Fruit fly (Drosophila melanogaster) whole organism, embryonic: ENCODE data around the gene CG15160.

Source experiments
- CG10431 ChIP-seq: fragments of 200-800 bp; sonication (Bioruptor generic); optimal IDR thresholded peaks from 3 replicates; lab custom pipeline; 2018; ENCODE audit warnings: missing biosample characterization, mild to moderate bottlenecking, missing genetic modification characterization
- CG11504 ChIP-seq: fragments of 200-800 bp; sonication (Bioruptor generic); optimal IDR thresholded peaks from 3 replicates; lab custom pipeline; 2019; ENCODE audit warnings: missing biosample characterization, mild to moderate bottlenecking, missing genetic modification characterization, moderate library complexity
- CG12155 ChIP-seq: fragments of 200-800 bp; sonication (Bioruptor generic); optimal IDR thresholded peaks from 3 replicates; lab custom pipeline; 2016; ENCODE audit warnings: missing biosample characterization, missing genetic modification characterization
- CG12391 ChIP-seq: fragments of 200-800 bp; sonication (Bioruptor generic); optimal IDR thresholded peaks from 3 replicates; lab custom pipeline; 2018; ENCODE audit warnings: missing biosample characterization, mild to moderate bottlenecking, missing genetic modification characterization, moderate library complexity
- CG14441 ChIP-seq: fragments of 200-800 bp; sonication (Bioruptor generic); IDR thresholded peaks from 2 replicates; pipeline ENCODE4 v1.3.6; 2022; ENCODE audit warnings: missing biosample characterization, missing genetic modification characterization
- CG15073 ChIP-seq: fragments of 200-800 bp; sonication (Bioruptor generic); optimal IDR thresholded peaks from 2 replicates; lab custom pipeline; 2016; ENCODE audit warnings: missing biosample characterization, missing genetic modification characterization
- CG17568 ChIP-seq: fragments of 200-800 bp; sonication (Bioruptor generic); optimal IDR thresholded peaks from 2 replicates; lab custom pipeline; 2018; ENCODE audit warnings: missing biosample characterization, mild to moderate bottlenecking, missing genetic modification characterization, moderate library complexity
- CG2120 ChIP-seq: fragments of 200-800 bp; sonication (Bioruptor generic); optimal IDR thresholded peaks from 3 replicates; lab custom pipeline; 2016; ENCODE audit warnings: missing biosample characterization, missing genetic modification characterization
- CG31441 ChIP-seq: fragments of 200-800 bp; sonication (Bioruptor generic); IDR thresholded peaks from 2 replicates; pipeline ENCODE4 v1.3.6; 2022; ENCODE audit warnings: missing biosample characterization, missing genetic modification characterization
- CG32532 ChIP-seq: fragments of 200-800 bp; sonication (Bioruptor generic); IDR thresholded peaks from 2 replicates; pipeline ENCODE4 v1.3.6; 2022; ENCODE audit warnings: missing biosample characterization, missing genetic modification characterization
- CG34224 ChIP-seq: fragments of 200-800 bp; sonication (Bioruptor generic); IDR thresholded peaks from 3 replicates; pipeline ENCODE4 v1.3.6; 2022; ENCODE audit warnings: missing biosample characterization, missing genetic modification characterization; ENCODE audit not compliant: partially characterized antibody
- CG34376 ChIP-seq: fragments of 200-800 bp; sonication (Bioruptor generic); optimal IDR thresholded peaks from 2 replicates; lab custom pipeline; 2018; ENCODE audit warnings: missing biosample characterization, mild to moderate bottlenecking, missing genetic modification characterization
- CG34422 ChIP-seq: fragments of 200-800 bp; sonication (Bioruptor generic); IDR thresholded peaks from 3 replicates; pipeline ENCODE4 v1.3.6; 2022; ENCODE audit warnings: missing biosample characterization, missing genetic modification characterization
- CG3726 ChIP-seq: fragments of 200-800 bp; sonication (Bioruptor generic); IDR thresholded peaks from 3 replicates; pipeline ENCODE4, ENCODE4 v1.3.6; 2022; ENCODE audit warnings: missing biosample characterization, missing genetic modification characterization
- CG4820 ChIP-seq: fragments of 200-800 bp; sonication (Bioruptor generic); optimal IDR thresholded peaks from 3 replicates; lab custom pipeline; 2016; ENCODE audit warnings: missing biosample characterization, missing genetic modification characterization
- CG7839 ChIP-seq: fragments of 200-800 bp; sonication (Bioruptor generic); optimal IDR thresholded peaks from 3 replicates; lab custom pipeline; 2018; ENCODE audit warnings: missing biosample characterization, mild to moderate bottlenecking, missing genetic modification characterization, moderate library complexity
- CG7987 ChIP-seq: fragments of 200-800 bp; sonication (Bioruptor generic); optimal IDR thresholded peaks from 2 replicates; lab custom pipeline; 2018; ENCODE audit warnings: missing biosample characterization, mild to moderate bottlenecking, missing genetic modification characterization, moderate library complexity
- CG8089 ChIP-seq: fragments of 200-800 bp; sonication (Bioruptor generic); optimal IDR thresholded peaks from 3 replicates; lab custom pipeline; 2016; ENCODE audit warnings: missing biosample characterization, missing genetic modification characterization
- CG8281 ChIP-seq: fragments of 200-800 bp; sonication (Bioruptor generic); optimal IDR thresholded peaks from 2 replicates; lab custom pipeline; 2018; ENCODE audit warnings: missing biosample characterization, mild to moderate bottlenecking, missing genetic modification characterization, moderate library complexity
- Deaf1 ChIP-seq: fragments of 200-800 bp; optimal IDR thresholded peaks from 3 replicates; lab custom pipeline; 2019; ENCODE audit warnings: missing biosample characterization, mild to moderate bottlenecking, missing genetic modification characterization, moderate library complexity
- Dek ChIP-seq: fragments of 200-800 bp; sonication (Bioruptor generic); optimal IDR thresholded peaks from 3 replicates; lab custom pipeline; 2019; ENCODE audit warnings: missing biosample characterization, mild to moderate bottlenecking, missing genetic modification characterization, moderate library complexity
- E2f1 ChIP-seq: fragments of 200-800 bp; sonication (Bioruptor generic); IDR thresholded peaks from 2 replicates; pipeline ENCODE4 v1.3.6; 2022; ENCODE audit warnings: missing biosample characterization, missing genetic modification characterization
- Elba2 ChIP-seq: fragments of 200-800 bp; sonication (Bioruptor generic); optimal IDR thresholded peaks from 3 replicates; lab custom pipeline; 2016; ENCODE audit warnings: missing biosample characterization, missing genetic modification characterization
- H2.0 ChIP-seq: fragments of 200-800 bp; sonication (Bioruptor generic); IDR thresholded peaks from 2 replicates; pipeline ENCODE4 v1.3.6; 2022; ENCODE audit warnings: missing biosample characterization, missing genetic modification characterization
- Kr ChIP-seq: fragments of 200-800 bp; sonication (Bioruptor generic); optimal IDR thresholded peaks from 2 replicates; lab custom pipeline; 2017; ENCODE audit warnings: missing biosample characterization, mild to moderate bottlenecking, missing genetic modification characterization
- Nf-YC ChIP-seq: fragments of 200-800 bp; optimal IDR thresholded peaks from 3 replicates; lab custom pipeline; 2019; ENCODE audit warnings: missing biosample characterization, mild to moderate bottlenecking, missing genetic modification characterization, moderate library complexity
- Rfx ChIP-seq: fragments of 200-800 bp; sonication (Bioruptor generic); IDR thresholded peaks from 2 replicates; pipeline ENCODE4 v1.3.6; 2022; ENCODE audit warnings: missing biosample characterization, missing genetic modification characterization
- Side ChIP-seq: fragments of 200-800 bp; sonication (Bioruptor generic); optimal IDR thresholded peaks from 2 replicates; lab custom pipeline; 2016; ENCODE audit warnings: missing biosample characterization, missing genetic modification characterization
- Sox102F ChIP-seq: fragments of 200-800 bp; sonication (Bioruptor generic); optimal IDR thresholded peaks from 2 replicates; lab custom pipeline; 2018; ENCODE audit warnings: missing biosample characterization, mild to moderate bottlenecking, missing genetic modification characterization, moderate library complexity
- Ssrp ChIP-seq: fragments of 200-800 bp; sonication (Bioruptor generic); optimal IDR thresholded peaks from 2 replicates; lab custom pipeline; 2018; ENCODE audit warnings: missing biosample characterization, mild to moderate bottlenecking, missing genetic modification characterization, moderate library complexity
- ac ChIP-seq: fragments of 200-800 bp; sonication (Bioruptor generic); optimal IDR thresholded peaks from 3 replicates; lab custom pipeline; 2017; ENCODE audit warnings: missing biosample characterization, mild to moderate bottlenecking, missing genetic modification characterization
- amos ChIP-seq: fragments of 200-800 bp; sonication (Bioruptor generic); IDR thresholded peaks from 2 replicates; pipeline ENCODE4 v1.3.6; 2022; ENCODE audit warnings: missing biosample characterization, missing genetic modification characterization; ENCODE audit not compliant: partially characterized antibody
- ara ChIP-seq: fragments of 200-800 bp; sonication (Bioruptor generic); IDR thresholded peaks from 2 replicates; pipeline ENCODE4 v1.3.6; 2022; ENCODE audit warnings: missing biosample characterization, missing genetic modification characterization
- chinmo ChIP-seq: fragments of 200-800 bp; sonication (Bioruptor generic); IDR thresholded peaks from 4 replicates; pipeline ENCODE4 v1.3.6; 2022; ENCODE audit warnings: missing biosample characterization, missing genetic modification characterization; ENCODE audit not compliant: partially characterized antibody
- cwo ChIP-seq: fragments of 200-800 bp; sonication (Bioruptor generic); optimal IDR thresholded peaks from 3 replicates; lab custom pipeline; 2017; ENCODE audit warnings: missing biosample characterization, missing genetic modification characterization, mild to moderate bottlenecking, moderate library complexity, missing genetic modification reagents
- da ChIP-seq: fragments of 200-800 bp; sonication (Bioruptor generic); optimal IDR thresholded peaks from 2 replicates; lab custom pipeline; 2016; ENCODE audit warnings: missing biosample characterization, missing genetic modification characterization
- disco-r ChIP-seq: fragments of 200-800 bp; sonication (Bioruptor generic); optimal IDR thresholded peaks from 2 replicates; lab custom pipeline; 2016; ENCODE audit warnings: missing biosample characterization, missing genetic modification characterization
- en ChIP-seq: fragments of 200-800 bp; sonication (Bioruptor generic); optimal IDR thresholded peaks from 2 replicates; lab custom pipeline; 2016; ENCODE audit warnings: missing biosample characterization, missing genetic modification characterization
- grau ChIP-seq: fragments of 200-800 bp; optimal IDR thresholded peaks from 3 replicates; lab custom pipeline; 2019; ENCODE audit warnings: missing biosample characterization, mild to moderate bottlenecking, missing genetic modification characterization, moderate library complexity
- klu ChIP-seq: fragments of 200-800 bp; sonication (Bioruptor generic); IDR thresholded peaks from 2 replicates; pipeline ENCODE4 v1.3.6; 2022; ENCODE audit warnings: missing biosample characterization, missing genetic modification characterization
- otp ChIP-seq: fragments of 200-800 bp; sonication (Bioruptor generic); IDR thresholded peaks from 3 replicates; pipeline ENCODE4, ENCODE4 v1.3.6; 2022; ENCODE audit warnings: missing biosample characterization, missing genetic modification characterization
- pita ChIP-seq: fragments of 200-800 bp; sonication (Bioruptor generic); optimal IDR thresholded peaks from 2 replicates; lab custom pipeline; 2017; ENCODE audit warnings: missing biosample characterization, mild to moderate bottlenecking, missing genetic modification characterization
- scrt ChIP-seq: fragments of 200-800 bp; sonication (Bioruptor generic); optimal IDR thresholded peaks from 2 replicates; lab custom pipeline; 2018; ENCODE audit warnings: missing biosample characterization, mild to moderate bottlenecking, missing genetic modification characterization, moderate library complexity
- sens-2 ChIP-seq: fragments of 200-800 bp; sonication (Bioruptor generic); IDR thresholded peaks from 2 replicates; pipeline ENCODE4 v1.3.6; 2022; ENCODE audit warnings: missing biosample characterization, missing genetic modification characterization
- stc ChIP-seq: fragments of 200-800 bp; sonication (Bioruptor generic); IDR thresholded peaks from 2 replicates; pipeline ENCODE4 v1.3.6; 2022; ENCODE audit warnings: missing biosample characterization, missing genetic modification characterization
- tin ChIP-seq: fragments of 200-800 bp; sonication (Bioruptor generic); optimal IDR thresholded peaks from 3 replicates; lab custom pipeline; 2016; ENCODE audit warnings: missing biosample characterization, missing genetic modification characterization
- usp ChIP-seq: fragments of >200 bp; optimal IDR thresholded peaks from 2 replicates; lab custom pipeline; 2017; ENCODE audit warnings: missing biosample characterization, missing genetic modification characterization
- vfl ChIP-seq: fragments of 200-800 bp; sonication (Bioruptor generic); optimal IDR thresholded peaks from 2 replicates; lab custom pipeline; 2016; ENCODE audit warnings: missing biosample characterization, missing genetic modification characterization
- vvl ChIP-seq: fragments of 200-800 bp; sonication (Bioruptor generic); IDR thresholded peaks from 2 replicates; pipeline ENCODE4 v1.3.6; 2022; ENCODE audit warnings: missing biosample characterization, missing genetic modification characterization
- zen2 ChIP-seq: fragments of 200-800 bp; sonication (Bioruptor generic); IDR thresholded peaks from 3 replicates; pipeline ENCODE4 v1.3.6; 2022; ENCODE audit warnings: missing biosample characterization, missing genetic modification characterization; ENCODE audit not compliant: partially characterized antibody

Gene CG15160

dm6 chr2L:18571724-18572427 is 18.8 kb upstream of the CG15160 start (continued):
- TF ChIP-seq Side (GFP tag; lab: Kevin White, UChicago) (no peak), CG2120 (GFP tag; lab: Kevin White, UChicago) (peak; percentile 16), CG4820 (GFP tag; lab: Kevin White, UChicago) (no peak), Deaf1 (peak; percentile 83), CG8281 (tag; lab: Kevin White, UChicago) (no peak), Rfx (GFP tag; lab: Robert Waterston, UW) (peak; percentile 41; the same call in 1 of the 2 replicates), CG11504 (tag; lab: Kevin White, UChicago) (no peak), chinmo (GFP tag; lab: Robert Waterston, UW) (peak; percentile 76; the same call in 2 of the 4 replicates), vfl (GFP tag; lab: Kevin White, UChicago) (no peak), CG10431 (GFP tag; lab: Kevin White, UChicago) (peak; percentile 7), Dek (tag; lab: Kevin White, UChicago) (no peak), CG3726 (GFP tag; lab: Robert Waterston, UW) (no peak), CG7839 (tag; lab: Kevin White, UChicago) (no peak), scrt (no peak), pita (no peak), klu (GFP tag; lab: Robert Waterston, UW) (no peak), CG8089 (GFP tag; lab: Kevin White, UChicago) (no peak), CG32532 (no peak; the same call in 1 of the 2 replicates), cwo (GFP tag; lab: Kevin White, UChicago) (peak; percentile 41), usp (GFP tag; lab: Kevin White, UChicago) (no peak), CG31441 (GFP tag; lab: Robert Waterston, UW) (0 out of 2 replicates have a peak, but pooled peaks have one; percentile 9), tin (no peak), Nf-YC (tag; lab: Kevin White, UChicago) (no peak), CG34376 (GFP tag; lab: Kevin White, UChicago) (peak; percentile 43), CG34422 (GFP tag; lab: Robert Waterston, UW) (peak; percentile 40; the same call in 1 of the 3 replicates), ac (GFP tag; lab: Kevin White, UChicago) (no peak), stc (GFP tag; lab: Robert Waterston, UW) (no peak), otp (GFP tag; lab: Robert Waterston, UW) (peak; percentile 39; the same call in 1 of the 3 replicates), CG12155 (GFP tag; lab: Kevin White, UChicago) (no peak), ara (GFP tag; lab: Robert Waterston, UW) (no peak), sens-2 (GFP tag; lab: Robert Waterston, UW) (no peak), da (GFP tag; lab: Kevin White, UChicago) (no peak), zen2 (GFP tag; lab: Robert Waterston, UW) (peak; percentile 24; the same call in 2 of the 3 replicates), CG7987 (peak; percentile 51), CG14441 (GFP tag; lab: Robert Waterston, UW) (no peak), Kr (GFP tag; lab: Kevin White, UChicago) (no peak), amos (GFP tag; lab: Robert Waterston, UW) (peak; percentile 46; the same call in 1 of the 2 replicates), en (GFP tag; lab: Kevin White, UChicago) (no peak), disco-r (GFP tag; lab: Kevin White, UChicago) (no peak), Ssrp (tag; lab: Kevin White, UChicago) (no peak), E2f1 (GFP tag; lab: Robert Waterston, UW) (no peak), Elba2 (GFP tag; lab: Kevin White, UChicago) (no peak), CG17568 (GFP tag; lab: Kevin White, UChicago) (no peak), grau (tag; lab: Kevin White, UChicago) (no peak), Sox102F (no peak), CG12391 (tag; lab: Kevin White, UChicago) (no peak), CG15073 (GFP tag; lab: Kevin White, UChicago) (no peak), H2.0 (no peak), CG34224 (GFP tag; lab: Robert Waterston, UW) (0 out of 3 replicates have a peak, but pooled peaks have one; percentile 8), vvl (GFP tag; lab: Robert Waterston, UW) (peak; percentile 63)
